Fruit fly (Drosophila melanogaster) whole organism, wandering third instar larva: Measurements from ENCODE around the gene Lgr3.

Source experiments
- Abd-B ChIP-seq: fragments of >200 bp; optimal IDR thresholded peaks from 2 replicates; lab custom pipeline; 2017; ENCODE audit warnings: missing biosample characterization, missing genetic modification characterization
- CG32264 ChIP-seq: fragments of 200-800 bp; sonication (Bioruptor generic); optimal IDR thresholded peaks from 2 replicates; lab custom pipeline; 2016; ENCODE audit warnings: missing biosample characterization, missing genetic modification characterization
- CG9705 ChIP-seq: fragments of 200-800 bp; sonication (Bioruptor generic); optimal IDR thresholded peaks from 2 replicates; lab custom pipeline; 2018; ENCODE audit warnings: missing biosample characterization, mild to moderate bottlenecking, missing genetic modification characterization
- CrebA ChIP-seq: fragments of 200-800 bp; sonication (Bioruptor generic); optimal IDR thresholded peaks from 2 replicates; lab custom pipeline; 2016; ENCODE audit warnings: missing biosample characterization, mild to moderate bottlenecking, missing genetic modification characterization, borderline replicate concordance
- Dfd ChIP-seq: fragments of >200 bp; optimal IDR thresholded peaks from 2 replicates; lab custom pipeline; 2017; ENCODE audit warnings: missing biosample characterization, missing genetic modification characterization
- Dif ChIP-seq: fragments of 200-275, 200-300 bp; sonication (Bioruptor generic); optimal IDR thresholded peaks from 2 replicates; lab custom pipeline; 2018; ENCODE audit warnings: missing biosample characterization, missing genetic modification characterization; ENCODE audit not compliant: partially characterized antibody
- GATAd ChIP-seq: sonication (Bioruptor generic); optimal IDR thresholded peaks from 2 replicates; lab custom pipeline; 2016; ENCODE audit warnings: missing biosample characterization, missing genetic modification characterization
- HLH106 ChIP-seq: fragments of 200-800 bp; optimal IDR thresholded peaks from 3 replicates; lab custom pipeline; 2019; ENCODE audit warnings: missing biosample characterization, mild to moderate bottlenecking, missing genetic modification characterization, moderate library complexity
- Hnf4 ChIP-seq: fragments of 200-800 bp; sonication (Bioruptor generic); optimal IDR thresholded peaks from 2 replicates; lab custom pipeline; 2016; ENCODE audit warnings: missing biosample characterization, mild to moderate bottlenecking, missing genetic modification characterization
- Hr78 ChIP-seq: fragments of >200 bp; optimal IDR thresholded peaks from 2 replicates; lab custom pipeline; 2017; ENCODE audit warnings: missing biosample characterization, missing genetic modification characterization
- Hr83 ChIP-seq: fragments of 200-300 bp; sonication (Bioruptor generic); optimal IDR thresholded peaks from 2 replicates; lab custom pipeline; 2016; ENCODE audit warnings: missing biosample characterization, mild to moderate bottlenecking, missing genetic modification characterization, moderate library complexity; ENCODE audit not compliant: poor library complexity, severe bottlenecking
- Jra ChIP-seq: sonication (Bioruptor generic); optimal IDR thresholded peaks from 2 replicates; lab custom pipeline; 2016; ENCODE audit warnings: missing biosample characterization, missing genetic modification characterization
- Mio ChIP-seq: sonication (Bioruptor generic); optimal IDR thresholded peaks from 2 replicates; lab custom pipeline; 2016; ENCODE audit warnings: missing biosample characterization, missing genetic modification characterization
- Myc ChIP-seq: fragments of >200 bp; optimal IDR thresholded peaks from 2 replicates; lab custom pipeline; 2017
- N ChIP-seq: fragments of >200 bp; optimal IDR thresholded peaks from 2 replicates; lab custom pipeline; 2018; ENCODE audit warnings: missing biosample characterization, missing external identifiers, missing genetic modification characterization
- OdsH ChIP-seq: fragments of 200-800 bp; sonication (Bioruptor generic); optimal IDR thresholded peaks from 2 replicates; lab custom pipeline; 2016; ENCODE audit warnings: missing biosample characterization, mild to moderate bottlenecking, missing genetic modification characterization
- Rel ChIP-seq, 2 experiments: fragments of 200-800 bp; sonication (Bioruptor generic) in 1 of 2; optimal IDR thresholded peaks; 2 replicates in 1 of 2; 3 replicates in 1 of 2; lab custom pipeline; 2016 to 2019; ENCODE audit warnings: mild to moderate bottlenecking in 2 of 2, missing biosample characterization in 2 of 2, missing genetic modification characterization in 2 of 2, moderate library complexity in 1 of 2
- Sp1 ChIP-seq: fragments of 200-800 bp; sonication (Bioruptor generic); optimal IDR thresholded peaks from 3 replicates; lab custom pipeline; 2019; ENCODE audit warnings: missing biosample characterization, mild to moderate bottlenecking, missing genetic modification characterization, moderate library complexity
- Vsx2 ChIP-seq: fragments of 200-300, 225-300 bp; sonication (Bioruptor generic); optimal IDR thresholded peaks from 2 replicates; lab custom pipeline; 2018; ENCODE audit warnings: missing biosample characterization, missing genetic modification characterization; ENCODE audit not compliant: partially characterized antibody
- br ChIP-seq: fragments of 200-800 bp; sonication (Bioruptor generic); optimal IDR thresholded peaks from 2 replicates; lab custom pipeline; 2016; ENCODE audit warnings: missing biosample characterization, missing genetic modification characterization
- brk ChIP-seq: fragments of 200-800 bp; sonication (Bioruptor generic); optimal IDR thresholded peaks from 2 replicates; lab custom pipeline; 2016; ENCODE audit warnings: missing biosample characterization, mild to moderate bottlenecking, missing genetic modification characterization
- dl ChIP-seq, 2 experiments: fragments of 175-275, 200-275 bp in 1 of 2; fragments of 200-275 bp in 1 of 2; sonication (Bioruptor generic); optimal IDR thresholded peaks; lab custom pipeline; 2018; ENCODE audit warnings: mild to moderate bottlenecking in 2 of 2, missing biosample characterization in 2 of 2, missing genetic modification characterization in 2 of 2, moderate library complexity in 2 of 2; ENCODE audit not compliant: partially characterized antibody in 2 of 2, insufficient read depth in 1 of 2
- dmrt93B ChIP-seq: fragments of 200-800 bp; sonication (Bioruptor generic); optimal IDR thresholded peaks from 2 replicates; lab custom pipeline; 2018; ENCODE audit warnings: missing biosample characterization, mild to moderate bottlenecking, missing genetic modification characterization
- dsf ChIP-seq: sonication (Bioruptor generic); optimal IDR thresholded peaks from 2 replicates; lab custom pipeline; 2016; ENCODE audit warnings: missing biosample characterization, missing genetic modification characterization, borderline replicate concordance
- ey ChIP-seq: fragments of 200-800 bp; sonication (Bioruptor generic); optimal IDR thresholded peaks from 2 replicates; lab custom pipeline; 2016; ENCODE audit warnings: missing biosample characterization, missing genetic modification characterization
- foxo ChIP-seq, 2 experiments: fragments of 200-800 bp; sonication (Bioruptor generic); optimal IDR thresholded peaks; 2 replicates in 1 of 2; 3 replicates in 1 of 2; lab custom pipeline; 2016 to 2017; ENCODE audit warnings: missing biosample characterization in 2 of 2, missing genetic modification characterization in 2 of 2
- fru ChIP-seq: fragments of 200-800 bp; sonication (Bioruptor generic); optimal IDR thresholded peaks from 3 replicates; lab custom pipeline; 2016; ENCODE audit warnings: missing biosample characterization, mild to moderate bottlenecking, missing genetic modification characterization
- h ChIP-seq: fragments of 200-800 bp; sonication (Bioruptor generic); optimal IDR thresholded peaks from 3 replicates; lab custom pipeline; 2016; ENCODE audit warnings: missing biosample characterization, mild to moderate bottlenecking, missing genetic modification characterization
- jim ChIP-seq: fragments of 175-275, 200-325 bp; sonication (Bioruptor generic); optimal IDR thresholded peaks from 2 replicates; lab custom pipeline; 2016; ENCODE audit warnings: missing biosample characterization, mild to moderate bottlenecking, missing genetic modification characterization
- lola ChIP-seq: fragments of >200 bp; optimal IDR thresholded peaks from 2 replicates; lab custom pipeline; 2017; ENCODE audit warnings: missing biosample characterization, missing genetic modification characterization
- pan ChIP-seq: fragments of >200 bp; optimal IDR thresholded peaks from 2 replicates; lab custom pipeline; 2017
- psq ChIP-seq: fragments of 200-800 bp; sonication (Bioruptor generic); optimal IDR thresholded peaks from 3 replicates; lab custom pipeline; 2017; ENCODE audit warnings: missing biosample characterization, mild to moderate bottlenecking, missing genetic modification characterization, moderate library complexity
- rgr ChIP-seq: fragments of 200-800 bp; sonication (Bioruptor generic); optimal IDR thresholded peaks from 3 replicates; lab custom pipeline; 2016; ENCODE audit warnings: missing biosample characterization, mild to moderate bottlenecking, missing genetic modification characterization
- sage ChIP-seq: fragments of 200-800 bp; sonication (Bioruptor generic); optimal IDR thresholded peaks from 2 replicates; lab custom pipeline; 2016; ENCODE audit warnings: missing biosample characterization, mild to moderate bottlenecking, missing genetic modification characterization
- sv ChIP-seq: fragments of 200-800 bp; sonication (Bioruptor generic); optimal IDR thresholded peaks from 3 replicates; lab custom pipeline; 2016; ENCODE audit warnings: missing biosample characterization, missing genetic modification characterization
- tai ChIP-seq: sonication (Bioruptor generic); optimal IDR thresholded peaks from 2 replicates; lab custom pipeline; 2016; ENCODE audit warnings: missing biosample characterization, missing genetic modification characterization
- usp ChIP-seq: fragments of >200 bp; optimal IDR thresholded peaks from 2 replicates; lab custom pipeline; 2017; ENCODE audit warnings: missing biosample characterization, missing genetic modification characterization
- woc ChIP-seq: sonication (Bioruptor generic); optimal IDR thresholded peaks from 2 replicates; lab custom pipeline; 2016; ENCODE audit warnings: missing biosample characterization, mild to moderate bottlenecking, missing genetic modification characterization

The Lgr3 gene

DNA sequence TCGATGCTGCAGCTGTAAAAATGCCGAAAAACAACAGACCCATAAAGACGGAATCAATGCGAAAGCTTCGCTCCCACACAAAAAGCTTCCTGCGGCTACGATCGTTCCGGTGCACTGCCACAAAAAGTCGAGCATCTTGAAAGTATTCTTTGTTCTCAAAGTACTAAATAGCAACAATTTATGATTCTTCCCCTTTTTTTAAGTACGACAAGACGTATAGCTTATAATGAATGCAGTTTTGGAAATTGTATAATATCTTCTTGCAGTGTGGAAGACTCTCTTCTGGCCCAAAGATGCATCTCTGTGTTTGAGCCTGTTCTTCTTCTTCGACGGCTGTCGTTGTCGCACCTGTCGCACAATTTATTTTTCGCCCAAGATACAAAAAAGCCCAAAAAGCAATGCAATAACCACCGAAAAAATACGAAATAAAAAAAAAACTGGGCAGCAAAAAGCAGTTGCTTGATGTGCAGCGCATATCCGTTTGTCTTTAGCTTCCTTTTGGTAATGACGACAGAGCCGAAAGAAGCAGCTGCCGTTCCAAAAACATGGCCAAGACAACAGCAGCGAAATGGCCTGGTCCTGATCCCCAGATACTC lies 31.6 kb upstream of the Lgr3 start:
- no peak for TF ChIP-seq Dif (GFP tag; lab: Kevin White, UChicago)
- peak; percentile 89 for TF ChIP-seq HLH106 (tag; lab: Kevin White, UChicago)
- peak; percentile 86 for TF ChIP-seq br (GFP tag; lab: Kevin White, UChicago)
- TF ChIP-seq psq: peak; percentile 75
- no peak for TF ChIP-seq dl (GFP tag; optimal IDR thresholded peaks at IDR 0.05; lab: Kevin White, UChicago; ENCODE audit: insufficient read depth in 1 of 2, partially characterized antibody in 2 of 2)
- peak; percentile 70 for TF ChIP-seq CG32264 (GFP tag; lab: Kevin White, UChicago)
- TF ChIP-seq sage (GFP tag; lab: Kevin White, UChicago): peak; percentile 72
- TF ChIP-seq woc (GFP tag; lab: Kevin White, UChicago): peak; percentile 78
- peak; percentile 88 for TF ChIP-seq h (GFP tag; lab: Kevin White, UChicago)
- no peak for TF ChIP-seq Dfd
- no peak for TF ChIP-seq jim (GFP tag; lab: Kevin White, UChicago)
- peak; percentile 86 for TF ChIP-seq Sp1 (GFP tag; lab: Kevin White, UChicago)
- TF ChIP-seq sv: no peak
- TF ChIP-seq fru (GFP tag; lab: Kevin White, UChicago): peak; percentile 90
- TF ChIP-seq N: no peak
- peak; percentile 89 for TF ChIP-seq ey (GFP tag; lab: Kevin White, UChicago)
- peak; percentile 67 for TF ChIP-seq CG9705
- peak in 1 of 2 experiments; percentile 87 for TF ChIP-seq foxo (GFP tag; optimal IDR thresholded peaks at IDR 0.05; lab: Kevin White, UChicago)
- peak; percentile 84 for TF ChIP-seq Hnf4 (GFP tag; lab: Kevin White, UChicago)
- peak; percentile 87 for TF ChIP-seq OdsH (GFP tag; lab: Kevin White, UChicago)
- peak; percentile 57 for TF ChIP-seq Rel (GFP tag; optimal IDR thresholded peaks at IDR 0.05; lab: Kevin White, UChicago)
- TF ChIP-seq Rel (tag; optimal IDR thresholded peaks at IDR 0.05; lab: Kevin White, UChicago): peak; percentile 61
- TF ChIP-seq usp (GFP tag; lab: Kevin White, UChicago): no peak
- TF ChIP-seq Mio (GFP tag; lab: Kevin White, UChicago): no peak
- TF ChIP-seq brk (GFP tag; lab: Kevin White, UChicago): peak; percentile 57
- peak; percentile 67 for TF ChIP-seq dmrt93B (GFP tag; lab: Kevin White, UChicago)
- TF ChIP-seq rgr (GFP tag; lab: Kevin White, UChicago): peak; percentile 87

DNA sequence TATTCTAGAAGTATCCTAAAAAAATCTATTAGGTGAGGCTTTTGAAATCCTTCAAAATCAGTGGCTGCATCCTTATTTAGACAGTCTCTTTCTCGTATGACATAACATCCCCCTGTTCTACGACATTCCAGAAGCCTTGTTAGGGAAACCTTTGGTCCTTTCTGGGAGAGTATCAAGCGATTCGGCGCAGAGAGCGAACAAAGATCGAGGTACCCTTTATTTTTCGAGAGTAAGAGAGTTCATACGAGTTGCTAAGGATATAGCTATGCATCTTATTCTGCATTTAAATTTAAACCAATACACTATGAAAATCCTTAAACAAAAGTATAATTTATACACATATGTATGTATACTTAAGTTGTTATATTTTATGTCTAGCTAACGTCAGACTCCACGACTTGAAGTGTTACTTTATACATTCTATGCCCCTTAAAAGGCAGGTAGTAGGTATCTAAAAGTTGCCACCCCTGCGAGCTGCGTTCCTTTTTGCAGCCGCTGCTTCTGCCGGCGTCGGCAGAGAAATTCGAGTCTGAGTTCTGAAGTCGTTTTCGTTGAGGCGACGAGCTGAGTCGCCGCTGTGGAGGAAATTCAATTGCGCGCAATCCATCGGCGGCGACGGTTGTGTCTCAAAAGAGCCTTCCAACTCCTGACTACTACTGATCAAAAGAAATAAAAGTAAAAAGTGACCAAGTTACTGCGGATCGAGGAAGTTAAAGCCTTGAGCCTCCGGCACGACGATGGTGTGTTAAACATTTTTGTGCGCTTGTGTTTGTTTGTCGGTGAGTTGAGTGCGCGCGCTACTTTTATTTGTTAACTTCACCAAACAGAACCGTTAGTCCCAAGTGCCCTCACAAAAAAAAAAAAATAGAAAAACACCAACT lies 28.1 kb upstream of the Lgr3 start, which contains the start of gene jigr1:
jigr1 (plus strand) TSS at position 550 of the 881 bp plus-strand sequence.
- no peak for TF ChIP-seq usp (GFP tag; lab: Kevin White, UChicago)
- TF ChIP-seq Abd-B: no peak
- no peak for TF ChIP-seq Jra (GFP tag; lab: Kevin White, UChicago)
- no peak for TF ChIP-seq dl (GFP tag; optimal IDR thresholded peaks at IDR 0.05; lab: Kevin White, UChicago; ENCODE audit: insufficient read depth in 1 of 2, partially characterized antibody in 2 of 2)
- no peak for TF ChIP-seq Mio (GFP tag; lab: Kevin White, UChicago)
- TF ChIP-seq Hr83 (GFP tag; lab: Kevin White, UChicago): peak; percentile 20
- TF ChIP-seq woc (GFP tag; lab: Kevin White, UChicago): peak; percentile 93
- no peak for TF ChIP-seq N
- TF ChIP-seq dsf (GFP tag; lab: Kevin White, UChicago): no peak
- TF ChIP-seq tai: no peak
- peak; percentile 26 for TF ChIP-seq Rel (GFP tag; optimal IDR thresholded peaks at IDR 0.05; lab: Kevin White, UChicago)
- peak; percentile 21 for TF ChIP-seq Rel (tag; optimal IDR thresholded peaks at IDR 0.05; lab: Kevin White, UChicago)
- TF ChIP-seq jim (GFP tag; lab: Kevin White, UChicago): no peak
- peak; percentile 68 for TF ChIP-seq sage (GFP tag; lab: Kevin White, UChicago)
- peak; percentile 24 for TF ChIP-seq Hnf4 (GFP tag; lab: Kevin White, UChicago)
- TF ChIP-seq sv: peak; percentile 8
- TF ChIP-seq Dfd: no peak
- TF ChIP-seq Sp1 (GFP tag; lab: Kevin White, UChicago): peak; percentile 78
- TF ChIP-seq CrebA (GFP tag; lab: Kevin White, UChicago): no peak
- peak; percentile 12 for TF ChIP-seq CG32264 (GFP tag; lab: Kevin White, UChicago)
- no peak for TF ChIP-seq GATAd (GFP tag; lab: Kevin White, UChicago)
- TF ChIP-seq OdsH (GFP tag; lab: Kevin White, UChicago): peak; percentile 79
- no peak for TF ChIP-seq Myc (lab: Kevin White, UChicago)
- TF ChIP-seq HLH106 (tag; lab: Kevin White, UChicago): peak; percentile 67
- TF ChIP-seq br (GFP tag; lab: Kevin White, UChicago): peak; percentile 68
- peak; percentile 51 for TF ChIP-seq dmrt93B (GFP tag; lab: Kevin White, UChicago)
- peak; percentile 83 for TF ChIP-seq h (GFP tag; lab: Kevin White, UChicago)
- TF ChIP-seq CG9705: peak; percentile 43
- no peak for TF ChIP-seq Vsx2 (GFP tag; lab: Kevin White, UChicago)
- TF ChIP-seq brk (GFP tag; lab: Kevin White, UChicago): peak; percentile 52
- peak in 1 of 2 experiments; percentile 80 for TF ChIP-seq foxo (GFP tag; optimal IDR thresholded peaks at IDR 0.05; lab: Kevin White, UChicago)
- peak; percentile 60 for TF ChIP-seq psq
- no peak for TF ChIP-seq Hr78
- TF ChIP-seq Dif (GFP tag; lab: Kevin White, UChicago): peak; percentile 64
- peak; percentile 71 for TF ChIP-seq ey (GFP tag; lab: Kevin White, UChicago)
- peak; percentile 77 for TF ChIP-seq fru (GFP tag; lab: Kevin White, UChicago)
- peak; percentile 61 for TF ChIP-seq pan (lab: Kevin White, UChicago)
- TF ChIP-seq rgr (GFP tag; lab: Kevin White, UChicago): peak; percentile 61
- no peak for TF ChIP-seq lola (GFP tag; lab: Kevin White, UChicago)
